Fruit fly (Drosophila melanogaster): Measurements from ENCODE around the gene CG5418.

DNA sequence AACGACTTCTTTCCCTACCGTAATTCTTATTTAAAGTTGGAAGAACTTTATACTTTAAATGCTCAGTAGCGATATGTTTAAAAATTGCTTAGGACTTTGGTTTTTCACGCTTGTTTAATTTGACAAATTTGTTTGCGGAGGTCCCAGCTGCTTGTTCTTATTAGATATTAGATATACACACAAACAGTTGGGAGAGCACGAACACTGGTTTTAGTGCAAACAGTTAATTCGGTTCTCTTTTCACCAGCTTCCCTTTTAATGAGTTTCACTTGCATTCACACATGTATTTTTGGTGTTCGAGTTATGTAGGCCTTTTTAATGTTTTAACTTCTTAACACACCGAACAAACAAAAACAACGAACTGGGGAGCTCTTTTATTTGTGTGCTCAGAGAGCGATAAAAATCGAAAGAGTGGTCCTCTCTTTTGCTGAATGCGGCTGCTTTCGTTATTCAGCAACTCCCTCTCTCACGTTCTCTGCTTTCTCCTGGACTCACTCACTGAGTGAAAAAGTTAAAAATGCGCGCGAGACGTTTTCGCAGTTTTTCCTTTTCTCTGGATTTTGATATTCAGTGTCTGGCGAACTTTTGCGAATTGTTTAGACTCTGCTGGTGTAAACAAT lies 29.8 kb upstream of the CG5418 start:
- no peak for TF ChIP-seq CG13204 (GFP tag; optimal IDR thresholded peaks at IDR 0.05)
- TF ChIP-seq CG10348 (GFP tag; IDR thresholded peaks at IDR 0.05) = no peak
- no peak for TF ChIP-seq CG32121 (GFP tag; IDR thresholded peaks at IDR 0.05)
- no peak for TF ChIP-seq CG12605 (GFP tag; IDR thresholded peaks at IDR 0.05)
- no peak for TF ChIP-seq CG17806 (tag; optimal IDR thresholded peaks at IDR 0.05)
- peak; percentile 7 for TF ChIP-seq Pif1B (GFP tag; optimal IDR thresholded peaks at IDR 0.05)
